Fruit fly (Drosophila melanogaster) whole organism, adult: ENCODE results near the gene CG31792.

Source experiments
- CG14711 ChIP-seq: fragments of 200-800 bp; sonication (Bioruptor generic); optimal IDR thresholded peaks from 2 replicates; lab custom pipeline; 2018; ENCODE audit warnings: missing biosample characterization, mild to moderate bottlenecking, missing genetic modification characterization, moderate library complexity
- Mnt ChIP-seq: fragments of 200-800 bp; sonication (Bioruptor generic); optimal IDR thresholded peaks from 2 replicates; lab custom pipeline; 2016; ENCODE audit warnings: missing biosample characterization, mild to moderate bottlenecking, missing genetic modification characterization
- cic ChIP-seq: fragments of 200-800 bp; sonication (Bioruptor generic); optimal IDR thresholded peaks from 2 replicates; lab custom pipeline; 2017; ENCODE audit warnings: missing biosample characterization, mild to moderate bottlenecking, missing genetic modification characterization, moderate library complexity
- kay ChIP-seq: fragments of 200-800 bp; sonication (Bioruptor generic); peaks from one replicate; lab custom pipeline; 2016; ENCODE audit warnings: missing biosample characterization, missing genetic modification characterization, borderline replicate concordance
- ovo ChIP-seq: fragments of 200-800 bp; sonication (Bioruptor generic); optimal IDR thresholded peaks from 2 replicates; lab custom pipeline; 2016; ENCODE audit warnings: missing biosample characterization, missing genetic modification characterization
- pad ChIP-seq: fragments of 200-800 bp; sonication (Bioruptor generic); optimal IDR thresholded peaks from 3 replicates; lab custom pipeline; 2017; ENCODE audit warnings: missing biosample characterization, missing genetic modification characterization, mild to moderate bottlenecking, moderate library complexity, missing genetic modification reagents
- toe ChIP-seq: fragments of 200-800 bp; sonication (Bioruptor generic); optimal IDR thresholded peaks from 2 replicates; lab custom pipeline; 2016; ENCODE audit warnings: missing biosample characterization, missing genetic modification characterization

dm6 chr2L:18967897-18968296 lies 29.4 kb upstream of the CG31792 start:
- TF ChIP-seq pad (no peak), CG14711 (tag; lab: Kevin White, UChicago) (no peak), cic (GFP tag; lab: Kevin White, UChicago) (no peak), kay (GFP tag; lab: Kevin White, UChicago) (no peak), toe (GFP tag; lab: Kevin White, UChicago) (no peak), Mnt (no peak), ovo (GFP tag; lab: Kevin White, UChicago) (no peak)
